Worm (Caenorhabditis elegans) whole organism, L2 larva: Measurements from ENCODE around the gene cec-1.

ENCODE experiments used
- C34F6.9 ChIP-seq: fragments of 150-350 bp; optimal IDR thresholded peaks from 2 replicates; lab custom pipeline; 2014; ENCODE audit warnings: missing biosample characterization, missing genetic modification characterization
- R02D3.7 ChIP-seq: fragments of 150-350 bp; optimal IDR thresholded peaks from 2 replicates; lab custom pipeline; 2014; ENCODE audit warnings: missing biosample characterization, missing genetic modification characterization
- Y55F3AM.14 ChIP-seq: fragments of 200-800 bp; sonication (Bioruptor generic); optimal IDR thresholded peaks from 2 replicates; lab custom pipeline; 2018; ENCODE audit warnings: mild to moderate bottlenecking, missing genetic modification characterization, missing compliant biosample characterization
- ZK546.5 ChIP-seq: sonication (generic microtip); optimal IDR thresholded peaks from 2 replicates; lab custom pipeline; 2017; ENCODE audit warnings: missing biosample characterization, missing genetic modification characterization
- aly-2 ChIP-seq: fragments of 150-350 bp; optimal IDR thresholded peaks from 2 replicates; lab custom pipeline; 2014; ENCODE audit warnings: missing biosample characterization, missing genetic modification characterization
- ama-1 ChIP-seq: fragments of 150-350 bp; optimal IDR thresholded peaks from 2 replicates; lab custom pipeline; 2018; ENCODE audit warnings: inconsistent platforms
- blmp-1 ChIP-seq: sonication (generic microtip); optimal IDR thresholded peaks from 2 replicates; lab custom pipeline; 2017; ENCODE audit warnings: missing genetic modification characterization, mild to moderate bottlenecking, missing compliant biosample characterization, antibody characterized with exemption, moderate library complexity; ENCODE audit not compliant: insufficient read depth
- ceh-16 ChIP-seq: fragments of 150-350 bp; optimal IDR thresholded peaks from 2 replicates; lab custom pipeline; 2014; ENCODE audit warnings: missing biosample characterization, missing genetic modification characterization
- ceh-82 ChIP-seq: fragments of 150-350 bp; optimal IDR thresholded peaks from 2 replicates; lab custom pipeline; 2014; ENCODE audit warnings: missing biosample characterization, missing genetic modification characterization
- crh-2 ChIP-seq: sonication (generic microtip); optimal IDR thresholded peaks from 2 replicates; lab custom pipeline; 2017; ENCODE audit warnings: missing biosample characterization, missing genetic modification characterization
- dmd-4 ChIP-seq: sonication (generic microtip); optimal IDR thresholded peaks from 2 replicates; lab custom pipeline; 2017; ENCODE audit warnings: missing biosample characterization, missing genetic modification characterization
- elt-1 ChIP-seq: fragments of 150-350 bp; optimal IDR thresholded peaks from 2 replicates; lab custom pipeline; 2014; ENCODE audit warnings: missing biosample characterization, missing genetic modification characterization
- fos-1 ChIP-seq: fragments of 150-350 bp; optimal IDR thresholded peaks from 2 replicates; lab custom pipeline; 2014; ENCODE audit warnings: missing biosample characterization, missing genetic modification characterization
- gmeb-1 ChIP-seq: fragments of 150-350 bp; optimal IDR thresholded peaks from 2 replicates; lab custom pipeline; 2014; ENCODE audit warnings: missing biosample characterization, missing genetic modification characterization
- lin-13 ChIP-seq: fragments of 150-350 bp; optimal IDR thresholded peaks from 2 replicates; lab custom pipeline; 2014; ENCODE audit warnings: missing biosample characterization, missing genetic modification reagents, missing genetic modification characterization
- lsy-2 ChIP-seq, 2 experiments: fragments of 150-350 bp in 1 of 2; sonication (generic microtip) in 1 of 2; optimal IDR thresholded peaks; 2 replicates each; lab custom pipeline; 2014 to 2017; ENCODE audit warnings: missing biosample characterization in 2 of 2, missing genetic modification characterization in 2 of 2
- mab-5 ChIP-seq: fragments of 150-350 bp; optimal IDR thresholded peaks from 2 replicates; lab custom pipeline; 2014; ENCODE audit warnings: missing biosample characterization, missing genetic modification characterization
- mbf-1 ChIP-seq: sonication (generic microtip); optimal IDR thresholded peaks from 2 replicates; lab custom pipeline; 2017; ENCODE audit warnings: missing biosample characterization, missing genetic modification characterization
- mdl-1 ChIP-seq, 2 experiments: fragments of 150-350 bp in 1 of 2; sonication (generic microtip) in 1 of 2; optimal IDR thresholded peaks; 2 replicates each; lab custom pipeline; 2017; ENCODE audit warnings: missing biosample characterization in 2 of 2, missing genetic modification characterization in 2 of 2
- nhr-21 ChIP-seq: fragments of 150-350 bp; optimal IDR thresholded peaks from 2 replicates; lab custom pipeline; 2014; ENCODE audit warnings: missing biosample characterization, missing genetic modification characterization
- nhr-23 ChIP-seq: fragments of 150-350 bp; optimal IDR thresholded peaks from 2 replicates; lab custom pipeline; 2014; ENCODE audit warnings: missing biosample characterization, missing genetic modification reagents, missing genetic modification characterization
- nhr-25 ChIP-seq: fragments of 150-350 bp; sonication (generic microtip); optimal IDR thresholded peaks from 3 replicates; lab custom pipeline; 2014; ENCODE audit warnings: missing biosample characterization, missing genetic modification characterization
- nhr-6 ChIP-seq: fragments of 150-350 bp; optimal IDR thresholded peaks from 2 replicates; lab custom pipeline; 2014; ENCODE audit warnings: missing biosample characterization, missing genetic modification characterization
- sem-4 ChIP-seq: fragments of 150-350 bp; optimal IDR thresholded peaks from 2 replicates; lab custom pipeline; 2014; ENCODE audit warnings: missing biosample characterization, missing genetic modification reagents, missing genetic modification characterization
- skn-1 ChIP-seq: sonication (generic microtip); optimal IDR thresholded peaks from 2 replicates; lab custom pipeline; 2017; ENCODE audit warnings: missing biosample characterization, missing genetic modification characterization
- snpc-4 ChIP-seq: fragments of 150-350 bp; optimal IDR thresholded peaks from 2 replicates; lab custom pipeline; 2014; ENCODE audit warnings: missing biosample characterization, missing genetic modification characterization
- unc-39 ChIP-seq: fragments of 150-350 bp; optimal IDR thresholded peaks from 2 replicates; lab custom pipeline; 2014; ENCODE audit warnings: missing biosample characterization, missing genetic modification characterization
- unc-55 ChIP-seq: fragments of 150-350 bp; sonication (generic microtip); optimal IDR thresholded peaks from 3 replicates; lab custom pipeline; 2014; ENCODE audit warnings: missing biosample characterization, missing genetic modification reagents, missing genetic modification characterization
- unc-62 ChIP-seq: fragments of 150-350 bp; optimal IDR thresholded peaks from 2 replicates; lab custom pipeline; 2014; ENCODE audit warnings: missing biosample characterization, missing genetic modification reagents, missing genetic modification characterization
- zag-1 ChIP-seq: fragments of 150-350 bp; optimal IDR thresholded peaks from 2 replicates; lab custom pipeline; 2014; ENCODE audit warnings: missing biosample characterization, missing genetic modification characterization
- ztf-1 ChIP-seq: fragments of 200-800 bp; sonication (Bioruptor generic); conservative IDR thresholded peaks from 2 replicates; pipeline ENCODE4 v1.3.6; 2022; ENCODE audit warnings: missing genetic modification characterization, missing compliant biosample characterization
- ztf-11 ChIP-seq: sonication (generic microtip); optimal IDR thresholded peaks from 2 replicates; lab custom pipeline; 2017; ENCODE audit warnings: missing biosample characterization, missing genetic modification characterization
- ztf-4 ChIP-seq: fragments of 150-350 bp; optimal IDR thresholded peaks from 2 replicates; lab custom pipeline; 2014; ENCODE audit warnings: missing biosample characterization, missing genetic modification characterization

cec-1 gene

DNA sequence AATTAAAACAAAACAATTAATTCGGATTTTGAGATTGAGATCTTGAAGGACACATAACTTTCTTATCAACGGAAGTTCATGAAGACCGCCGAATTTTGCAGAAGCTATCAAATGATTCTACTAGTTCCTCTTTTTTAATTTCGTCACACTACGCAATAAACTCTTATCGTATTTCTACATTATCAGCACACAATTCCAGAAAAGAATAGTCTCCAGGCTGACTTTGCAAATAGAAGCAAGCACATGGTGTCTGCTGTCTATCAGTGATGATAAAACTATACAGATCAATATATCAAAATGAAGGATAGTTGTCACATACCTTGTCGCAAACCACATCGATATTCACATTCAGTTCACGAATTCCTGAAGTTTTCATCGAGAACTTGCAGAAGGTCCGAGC lies 25.7 kb upstream of the cec-1 start (continued):
- TF ChIP-seq skn-1 (tag; lab: Kevin White, UChicago) (peak; percentile 62), ztf-11 (tag; lab: Kevin White, UChicago) (no peak), sem-4 (tag; lab: Kevin White, UChicago) (no peak), ama-1 (lab: Kevin White, UChicago) (no peak), mdl-1 (tag; optimal IDR thresholded peaks at IDR 0.05; lab: Kevin White, UChicago) (peak in 1 of 2 experiments; percentile 1), lsy-2 (tag; optimal IDR thresholded peaks at IDR 0.05; lab: Kevin White, UChicago) (no peak)

ce11 chrIII:8401887-8402286 lies 24.2 kb upstream of the cec-1 start, which contains the start of gene lap-1:
TSS of gene lap-1 (minus strand) at chrIII:8401928.
- no peak for TF ChIP-seq ztf-4 (tag; lab: Kevin White, UChicago)
- no peak for TF ChIP-seq nhr-23 (tag; lab: Kevin White, UChicago)
- no peak for TF ChIP-seq ztf-1
- TF ChIP-seq zag-1 (tag; lab: Kevin White, UChicago) = no peak
- peak; percentile 40 for TF ChIP-seq skn-1 (tag; lab: Kevin White, UChicago)
- TF ChIP-seq lin-13 = no peak
- peak; percentile 63 for TF ChIP-seq fos-1 (tag; lab: Kevin White, UChicago)
- no peak for TF ChIP-seq ZK546.5

DNA sequence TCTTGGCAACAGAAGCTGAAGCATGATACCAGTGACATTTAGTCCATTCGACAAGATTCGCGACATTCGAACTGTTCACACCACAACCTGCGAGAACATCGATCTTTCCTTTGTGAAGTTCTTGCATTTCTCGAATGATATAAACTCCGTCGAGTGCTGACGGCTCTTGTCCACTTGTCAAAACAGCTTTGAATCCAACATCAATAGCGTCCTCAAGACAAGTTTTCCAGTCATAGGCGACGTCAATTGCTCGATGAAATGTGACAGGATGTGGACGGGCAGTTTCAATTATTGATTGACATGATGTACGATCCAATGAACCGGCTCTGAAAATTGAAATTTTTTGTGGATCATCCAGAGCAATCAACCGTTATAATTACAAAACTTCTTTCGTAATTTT lies 23.5 kb upstream of the cec-1 start:
- no peak for TF ChIP-seq unc-55
- TF ChIP-seq mbf-1 (tag; lab: Kevin White, UChicago) = no peak
- TF ChIP-seq ztf-11 (tag; lab: Kevin White, UChicago) = no peak
- no peak for TF ChIP-seq mab-5 (tag; lab: Kevin White, UChicago)
- TF ChIP-seq blmp-1 = no peak
- no peak for TF ChIP-seq zag-1 (tag; lab: Kevin White, UChicago)
- no peak for TF ChIP-seq unc-62 (GFP tag; lab: Kevin White, UChicago)
- TF ChIP-seq ceh-16 (tag; lab: Kevin White, UChicago) = no peak
- no peak for TF ChIP-seq nhr-6 (tag; lab: Kevin White, UChicago)
- no peak for TF ChIP-seq unc-39 (tag; lab: Kevin White, UChicago)
- no peak for TF ChIP-seq lin-13
- no peak for TF ChIP-seq Y55F3AM.14 (GFP tag; lab: Kevin White, UChicago)
- no peak for TF ChIP-seq crh-2 (tag; lab: Kevin White, UChicago)
- TF ChIP-seq aly-2 = no peak
- no peak for TF ChIP-seq snpc-4 (tag; lab: Kevin White, UChicago)
- TF ChIP-seq R02D3.7 (tag; lab: Kevin White, UChicago) = no peak
- TF ChIP-seq nhr-21 (tag; lab: Kevin White, UChicago) = no peak

- TF ChIP-seq unc-39 (tag; lab: Kevin White, UChicago) (no peak), C34F6.9 (tag; lab: Kevin White, UChicago) (no peak), ceh-82 (no peak), gmeb-1 (tag; lab: Kevin White, UChicago) (no peak), nhr-6 (tag; lab: Kevin White, UChicago) (no peak), nhr-23 (tag; lab: Kevin White, UChicago) (no peak), nhr-25 (no peak), elt-1 (no peak), ceh-16 (tag; lab: Kevin White, UChicago) (no peak), dmd-4 (tag; lab: Kevin White, UChicago) (no peak), R02D3.7 (tag; lab: Kevin White, UChicago) (no peak), lin-13 (no peak), zag-1 (tag; lab: Kevin White, UChicago) (no peak), ztf-4 (tag; lab: Kevin White, UChicago) (no peak)
- TF ChIP-seq, all 48 proteins: peak for 0
These were observed 22.6 kb upstream of the cec-1 start, which contains the start of gene cutc-1 for ce11 chrIII:8403507-8403906. TSS of gene cutc-1 (minus strand) at chrIII:8403607.

- TF ChIP-seq dmd-4 (tag; lab: Kevin White, UChicago) = no peak
- peak; percentile 38 for TF ChIP-seq unc-55
- TF ChIP-seq ztf-11 (tag; lab: Kevin White, UChicago) = no peak
- TF ChIP-seq lsy-2 (tag; optimal IDR thresholded peaks at IDR 0.05; lab: Kevin White, UChicago) = peak in 1 of 2 experiments; percentile 11
These were observed 20.6 kb upstream of the cec-1 start, which contains the start of the genes ubxn-4 and cyy-1 for ce11 chrIII:8405449-8405962. TSS of gene ubxn-4 (minus strand) at chrIII:8405562. TSS of gene cyy-1 (plus strand) at chrIII:8405874.
